Worm (Caenorhabditis elegans): ENCODE results near the gene srh-178.

ce11 chrV:18468097-18468496 lies 12.0 kb downstream of the srh-178 start, which contains the start of gene ZK228.13:
- TF ChIP-seq pha-4 (GFP tag; IDR thresholded peaks at IDR 0.05) (no peak), pha-4 (tag; optimal IDR thresholded peaks at IDR 0.05) (no peak), spr-1 (tag; optimal IDR thresholded peaks at IDR 0.05) (no peak), ces-1 (GFP tag; optimal IDR thresholded peaks at IDR 0.05) (no peak), ceh-28 (tag; optimal IDR thresholded peaks at IDR 0.05) (no peak), dpl-1 (GFP tag; optimal IDR thresholded peaks at IDR 0.05) (no peak), dve-1 (tag; optimal IDR thresholded peaks at IDR 0.05; ENCODE audit: insufficient read depth) (no peak), skn-1 (tag; optimal IDR thresholded peaks at IDR 0.05) (no peak), ama-1 (optimal IDR thresholded peaks at IDR 0.05) (no peak), jun-1 (tag; optimal IDR thresholded peaks at IDR 0.05) (no peak)
